Fruit fly (Drosophila melanogaster): ENCODE measurements around the gene Ir7f.
A peak's percentile ranks its signal among the peaks of the same experiment; 100 is the strongest.

Ir7f gene

DNA sequence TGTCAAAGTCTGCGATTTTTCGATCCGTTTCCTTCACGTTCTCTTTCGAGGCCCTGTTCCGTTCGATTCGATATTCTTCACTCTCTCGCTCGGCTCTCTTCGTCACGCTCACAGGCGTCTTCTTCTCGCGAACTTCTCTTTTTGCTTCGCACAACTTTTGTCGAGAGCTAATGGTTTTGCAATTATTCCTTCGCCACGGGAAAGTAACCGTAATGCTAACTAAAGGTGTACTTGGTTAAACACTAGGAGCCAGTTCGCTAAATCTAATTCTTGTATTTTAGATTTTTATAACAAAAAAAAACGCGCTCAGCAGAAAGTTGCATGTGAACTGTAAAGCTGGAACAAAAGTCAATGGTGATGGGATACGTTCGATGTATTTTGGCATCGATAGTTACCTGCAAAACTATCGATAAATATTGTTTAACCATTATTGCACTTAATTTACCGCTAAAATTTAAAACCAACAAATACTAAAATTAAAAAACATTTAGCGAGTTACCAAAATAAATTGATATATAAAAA, 47.3 kb upstream of the Ir7f start, which contains the start of gene mahe (continued):
- TF ChIP-seq wek (GFP tag; optimal IDR thresholded peaks at IDR 0.05) (no peak), CoRest (tag; optimal IDR thresholded peaks at IDR 0.05) (no peak), yki (optimal IDR thresholded peaks at IDR 0.05) (peak; percentile 43), TFAM (GFP tag; optimal IDR thresholded peaks at IDR 0.05) (no peak), phol (tag; optimal IDR thresholded peaks at IDR 0.05) (no peak), CG34376 (GFP tag; optimal IDR thresholded peaks at IDR 0.05) (peak; percentile 37), CG33213 (GFP tag; optimal IDR thresholded peaks at IDR 0.05) (no peak), Mrtf (GFP tag; IDR thresholded peaks at IDR 0.05) (no peak), CG12104 (GFP tag; optimal IDR thresholded peaks at IDR 0.05) (no peak), org-1 (GFP tag; optimal IDR thresholded peaks at IDR 0.05) (no peak), lov (optimal IDR thresholded peaks at IDR 0.05) (no peak), lov (GFP tag; IDR thresholded peaks at IDR 0.05) (no peak), sob (GFP tag; IDR thresholded peaks at IDR 0.05) (no peak), luna (GFP tag; optimal IDR thresholded peaks at IDR 0.05) (no peak), CG10267 (tag; optimal IDR thresholded peaks at IDR 0.05) (peak; percentile 29), usp (GFP tag; optimal IDR thresholded peaks at IDR 0.05) (no peak), btn (GFP tag; optimal IDR thresholded peaks at IDR 0.05) (no peak), CG17802 (tag; optimal IDR thresholded peaks at IDR 0.05) (no peak), nerfin-2 (GFP tag; IDR thresholded peaks at IDR 0.05; ENCODE audit: partially characterized antibody) (peak; percentile 59; the same call in 1 of the 2 replicates), CG18764 (GFP tag; optimal IDR thresholded peaks at IDR 0.05) (no peak), kni (GFP tag; optimal IDR thresholded peaks at IDR 0.05) (no peak), mirr (GFP tag; optimal IDR thresholded peaks at IDR 0.05) (no peak), CG14710 (tag; optimal IDR thresholded peaks at IDR 0.05) (peak; percentile 37), psq (GFP tag; optimal IDR thresholded peaks at IDR 0.05) (no peak), Atf6 (GFP tag; IDR thresholded peaks at IDR 0.05) (no peak), C15 (GFP tag; IDR thresholded peaks at IDR 0.05) (no peak), jumu (GFP tag; optimal IDR thresholded peaks at IDR 0.05) (no peak), CG31365 (tag; optimal IDR thresholded peaks at IDR 0.05) (no peak), Bdp1 (GFP tag; optimal IDR thresholded peaks at IDR 0.05) (no peak), CG4854 (GFP tag; optimal IDR thresholded peaks at IDR 0.05) (no peak), CG30431 (GFP tag; optimal IDR thresholded peaks at IDR 0.05) (no peak), crol (GFP tag; IDR thresholded peaks at IDR 0.05) (no peak), sim (GFP tag; IDR thresholded peaks at IDR 0.05) (no peak), Hr3 (GFP tag; optimal IDR thresholded peaks at IDR 0.05) (no peak), CG2116 (GFP tag; optimal IDR thresholded peaks at IDR 0.05) (peak; percentile 91), Nf-YC (tag; optimal IDR thresholded peaks at IDR 0.05) (no peak), pzg (GFP tag; optimal IDR thresholded peaks at IDR 0.05) (peak; percentile 57), tap (tag; optimal IDR thresholded peaks at IDR 0.05) (no peak), HLH54F (GFP tag; optimal IDR thresholded peaks at IDR 0.05) (no peak), CG7928 (GFP tag; optimal IDR thresholded peaks at IDR 0.05) (no peak), H15 (GFP tag; IDR thresholded peaks at IDR 0.05) (no peak), twi (tag; optimal IDR thresholded peaks at IDR 0.05) (no peak), CG3995 (GFP tag; optimal IDR thresholded peaks at IDR 0.05) (no peak), CG15011 (GFP tag; optimal IDR thresholded peaks at IDR 0.05) (no peak), Lim3 (GFP tag; IDR thresholded peaks at IDR 0.05) (no peak), CG9437 (GFP tag; optimal IDR thresholded peaks at IDR 0.05) (no peak), Dll (GFP tag; IDR thresholded peaks at IDR 0.05; ENCODE audit: partially characterized antibody) (peak; percentile 87), br (optimal IDR thresholded peaks at IDR 0.05) (no peak), trh (GFP tag; optimal IDR thresholded peaks at IDR 0.05) (no peak), CG13123 (GFP tag; optimal IDR thresholded peaks at IDR 0.05) (no peak), wdn (GFP tag; IDR thresholded peaks at IDR 0.05) (no peak), Stat92E (GFP tag; optimal IDR thresholded peaks at IDR 0.05) (no peak), ranshi (GFP tag; IDR thresholded peaks at IDR 0.05) (no peak)
